Worm (Caenorhabditis elegans): ENCODE results near the gene T25E12.6.

T25E12.6 gene

DNA sequence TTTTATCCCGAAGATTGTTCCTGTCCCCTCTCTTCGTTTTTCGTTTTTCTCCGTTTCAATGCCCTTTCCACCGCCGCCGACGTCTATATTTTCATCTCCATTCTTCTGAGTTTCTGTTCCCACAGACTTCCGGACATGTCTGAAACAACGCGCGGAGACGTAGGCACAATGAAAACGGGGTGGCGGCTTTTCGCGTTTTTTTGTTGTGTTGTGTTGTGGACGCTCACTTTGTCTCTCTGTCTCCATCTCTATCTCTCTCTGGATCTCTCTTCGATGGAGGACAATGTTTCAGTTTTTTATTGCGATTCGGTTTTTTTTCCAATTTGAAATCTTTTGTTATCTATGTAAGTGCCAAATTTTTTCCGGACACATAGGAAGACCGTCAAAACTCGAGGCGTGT, 17.7 kb downstream of the T25E12.6 start:
- TF ChIP-seq med-1 (GFP tag; optimal IDR thresholded peaks at IDR 0.05; ENCODE audit: insufficient read depth) = no peak
- no peak for TF ChIP-seq cog-1 (tag; optimal IDR thresholded peaks at IDR 0.05)

DNA sequence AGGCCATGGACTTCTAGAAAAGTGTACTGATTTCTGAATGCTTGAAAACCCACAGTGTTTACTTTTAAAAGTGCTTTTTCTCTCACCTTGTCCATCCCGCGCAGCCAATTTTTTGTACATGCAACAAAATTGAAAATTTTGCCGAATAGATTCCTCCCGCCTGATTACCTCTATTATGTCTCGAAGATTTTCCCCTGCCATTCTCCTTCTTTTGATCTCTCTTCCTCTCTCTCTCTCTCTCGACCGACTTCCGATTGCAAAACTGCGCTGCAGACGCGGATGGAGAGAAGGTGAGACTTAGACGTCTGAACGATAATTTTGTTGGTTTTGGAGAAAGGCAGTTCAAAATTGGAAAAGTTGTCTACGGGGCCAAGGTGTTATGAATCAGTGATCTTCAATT, 32.2 kb downstream of the T25E12.6 start:
- no peak for TF ChIP-seq ref-1 (GFP tag; conservative IDR thresholded peaks at IDR 0.05)
- no peak for TF ChIP-seq tab-1 (GFP tag; IDR thresholded peaks at IDR 0.05)
- no peak for TF ChIP-seq flt-1 (GFP tag; IDR thresholded peaks at IDR 0.05)
- TF ChIP-seq ztf-23 (GFP tag; IDR thresholded peaks at IDR 0.05) = no peak
- no peak for TF ChIP-seq cog-1 (tag; optimal IDR thresholded peaks at IDR 0.05)
- TF ChIP-seq ztf-29 (GFP tag; IDR thresholded peaks at IDR 0.05) = no peak
- TF ChIP-seq klf-2 (GFP tag; conservative IDR thresholded peaks at IDR 0.05) = no peak
- TF ChIP-seq med-1 (GFP tag; optimal IDR thresholded peaks at IDR 0.05; ENCODE audit: insufficient read depth) = no peak
- no peak for TF ChIP-seq T22C8.4 (GFP tag; IDR thresholded peaks at IDR 0.05)

DNA sequence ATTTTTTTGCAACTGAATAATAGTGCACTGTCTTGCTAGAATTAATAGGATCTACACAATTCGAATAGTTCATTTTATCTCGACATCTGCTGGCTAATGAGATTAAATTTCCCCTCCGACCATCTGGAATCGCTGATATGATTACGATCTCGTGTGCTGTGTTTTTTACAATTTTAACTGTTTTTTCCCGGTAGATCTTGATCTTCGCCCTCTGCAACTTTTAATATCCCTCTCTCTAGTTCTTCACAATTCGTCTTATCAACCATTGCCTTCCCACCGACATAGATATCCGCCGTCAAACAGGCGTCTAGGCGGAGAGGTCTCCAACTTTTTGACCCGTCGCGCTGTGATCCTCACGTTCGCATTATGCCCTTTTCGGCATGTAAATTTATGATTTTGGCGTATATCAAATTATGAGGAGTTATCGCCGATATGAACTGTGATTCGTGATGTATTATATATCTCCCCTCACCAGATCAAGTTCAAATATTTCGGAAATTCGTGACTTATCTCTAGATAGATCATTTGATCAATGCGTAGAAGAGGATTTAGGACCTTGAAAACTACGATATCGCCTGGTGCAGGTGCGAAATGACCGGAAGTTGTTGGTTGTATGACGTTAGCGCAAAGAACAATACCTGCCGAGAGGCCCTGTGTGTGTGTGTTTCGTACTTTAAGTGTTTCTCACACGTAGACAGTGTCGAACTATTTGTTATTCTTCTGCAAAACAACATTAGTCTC, 36.5 kb downstream of the T25E12.6 start:
- TF ChIP-seq ref-1 (GFP tag; conservative IDR thresholded peaks at IDR 0.05) = no peak
- no peak for TF ChIP-seq klf-2 (GFP tag; conservative IDR thresholded peaks at IDR 0.05)
- TF ChIP-seq cog-1 (tag; optimal IDR thresholded peaks at IDR 0.05) = no peak
- no peak for TF ChIP-seq flt-1 (GFP tag; IDR thresholded peaks at IDR 0.05)
- TF ChIP-seq ztf-29 (GFP tag; IDR thresholded peaks at IDR 0.05) = no peak
- no peak for TF ChIP-seq ztf-23 (GFP tag; IDR thresholded peaks at IDR 0.05)
- no peak for TF ChIP-seq tab-1 (GFP tag; IDR thresholded peaks at IDR 0.05)
- no peak for TF ChIP-seq T22C8.4 (GFP tag; IDR thresholded peaks at IDR 0.05)
- no peak for TF ChIP-seq med-1 (GFP tag; optimal IDR thresholded peaks at IDR 0.05; ENCODE audit: insufficient read depth)

DNA sequence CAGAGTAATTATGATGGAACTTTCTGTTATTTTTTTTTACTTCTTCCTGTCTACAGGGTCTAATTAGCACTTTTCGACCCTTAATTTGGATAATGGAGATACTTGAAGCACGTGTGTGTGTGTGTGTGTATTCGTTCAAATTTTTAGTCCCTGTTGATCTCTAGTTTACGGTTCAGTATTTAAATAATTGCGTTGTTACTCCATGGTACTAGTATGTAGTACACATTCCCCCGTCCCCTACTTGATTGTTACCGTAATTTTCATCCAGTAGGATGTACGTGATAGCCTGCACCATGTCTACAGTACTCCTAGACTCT, 37.0 kb downstream of the T25E12.6 start:
- no peak for TF ChIP-seq T22C8.4 (GFP tag; IDR thresholded peaks at IDR 0.05)
- TF ChIP-seq tab-1 (GFP tag; IDR thresholded peaks at IDR 0.05) = no peak
- no peak for TF ChIP-seq klf-2 (GFP tag; conservative IDR thresholded peaks at IDR 0.05)

DNA sequence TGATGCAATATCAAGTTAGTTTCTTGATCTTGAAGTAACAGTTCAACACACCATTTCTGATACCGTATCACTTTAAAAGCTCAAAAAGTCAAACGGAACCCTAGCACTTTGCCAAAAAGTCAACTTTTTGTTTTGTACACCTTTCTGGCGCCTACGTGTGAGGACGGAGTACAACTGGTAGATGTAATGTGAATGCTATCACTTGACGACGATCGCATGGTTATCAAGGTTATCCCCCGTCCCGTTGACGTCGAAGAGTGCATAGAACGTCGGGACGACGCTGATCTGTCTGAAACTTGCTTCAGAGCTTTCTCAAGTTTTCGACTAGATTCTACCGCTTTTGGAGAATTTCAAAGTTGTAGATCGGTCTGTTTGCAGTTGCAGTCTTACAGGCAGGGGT, 37.7 kb downstream of the T25E12.6 start:
- no peak for TF ChIP-seq flt-1 (GFP tag; IDR thresholded peaks at IDR 0.05)
- no peak for TF ChIP-seq tab-1 (GFP tag; IDR thresholded peaks at IDR 0.05)
- no peak for TF ChIP-seq ref-1 (GFP tag; conservative IDR thresholded peaks at IDR 0.05)
- no peak for TF ChIP-seq med-1 (GFP tag; optimal IDR thresholded peaks at IDR 0.05; ENCODE audit: insufficient read depth)
- TF ChIP-seq ztf-29 (GFP tag; IDR thresholded peaks at IDR 0.05) = no peak
- TF ChIP-seq T22C8.4 (GFP tag; IDR thresholded peaks at IDR 0.05) = no peak
- no peak for TF ChIP-seq ztf-23 (GFP tag; IDR thresholded peaks at IDR 0.05)
- no peak for TF ChIP-seq cog-1 (tag; optimal IDR thresholded peaks at IDR 0.05)
- no peak for TF ChIP-seq klf-2 (GFP tag; conservative IDR thresholded peaks at IDR 0.05)

DNA sequence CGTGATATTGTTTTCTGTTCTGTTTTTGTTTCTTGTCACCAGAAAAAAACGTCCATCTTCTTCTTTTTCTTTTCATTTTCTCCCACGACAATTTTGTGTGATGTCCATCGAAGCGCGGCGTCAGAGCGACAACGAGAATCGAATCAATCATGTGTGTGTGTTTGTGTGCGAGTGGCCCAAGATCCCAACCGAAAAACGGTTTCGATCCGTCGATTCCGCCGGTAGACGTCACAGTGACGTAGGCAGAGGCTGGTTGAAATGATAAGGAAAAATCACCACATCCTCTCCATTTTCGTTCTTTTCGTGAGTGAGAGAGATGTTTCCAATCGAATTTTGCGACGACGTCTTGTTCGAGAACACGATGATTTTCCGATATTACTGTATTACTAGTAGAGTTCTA, 38.3 kb downstream of the T25E12.6 start:
- TF ChIP-seq T22C8.4 (GFP tag; IDR thresholded peaks at IDR 0.05) (no peak), klf-2 (GFP tag; conservative IDR thresholded peaks at IDR 0.05) (no peak), cog-1 (tag; optimal IDR thresholded peaks at IDR 0.05) (no peak), flt-1 (GFP tag; IDR thresholded peaks at IDR 0.05) (no peak)

DNA sequence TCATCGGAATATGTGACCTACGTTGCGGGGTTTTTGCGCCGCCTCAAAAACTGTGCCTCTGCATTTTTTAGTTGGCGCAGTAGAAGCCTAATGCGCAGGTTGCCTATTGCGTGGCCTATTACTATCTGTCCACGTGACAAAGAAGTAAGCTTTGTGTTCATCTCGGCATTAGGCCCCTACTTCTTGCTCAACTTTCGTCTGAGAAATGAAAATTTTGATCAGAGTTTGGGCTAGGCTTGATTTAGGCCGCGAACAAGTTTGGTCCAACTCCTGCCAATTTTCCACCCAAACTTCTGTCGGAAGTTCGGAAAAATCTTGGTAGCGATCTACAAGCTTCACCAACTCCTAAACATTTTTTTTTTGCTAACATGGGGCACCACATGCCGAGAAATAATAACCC, 39.8 kb downstream of the T25E12.6 start:
- TF ChIP-seq flt-1 (GFP tag; IDR thresholded peaks at IDR 0.05) (no peak), ztf-29 (GFP tag; IDR thresholded peaks at IDR 0.05) (no peak), klf-2 (GFP tag; conservative IDR thresholded peaks at IDR 0.05) (no peak), med-1 (GFP tag; optimal IDR thresholded peaks at IDR 0.05; ENCODE audit: insufficient read depth) (no peak), tab-1 (GFP tag; IDR thresholded peaks at IDR 0.05) (no peak), T22C8.4 (GFP tag; IDR thresholded peaks at IDR 0.05) (no peak), ref-1 (GFP tag; conservative IDR thresholded peaks at IDR 0.05) (no peak), ztf-23 (GFP tag; IDR thresholded peaks at IDR 0.05) (no peak), cog-1 (tag; optimal IDR thresholded peaks at IDR 0.05) (no peak)

DNA sequence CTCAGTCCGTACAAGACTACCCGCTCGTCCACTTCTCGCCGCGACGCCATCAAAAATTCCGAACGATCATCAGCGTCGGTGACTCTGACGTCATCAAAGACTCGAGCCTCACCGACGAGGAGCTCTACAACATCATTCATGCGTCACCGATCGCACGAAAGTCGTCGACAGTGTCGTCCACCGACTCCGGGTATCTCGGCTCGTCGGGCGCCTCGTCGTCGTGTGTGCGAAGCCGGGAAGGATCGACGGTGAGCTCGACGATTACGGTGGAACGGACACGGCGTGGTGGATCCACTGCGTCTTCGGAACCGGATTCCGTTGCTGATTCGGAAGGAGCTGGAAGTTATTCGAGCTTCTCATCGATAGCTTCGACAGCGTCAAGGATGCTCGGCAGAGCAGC, 42.6 kb downstream of the T25E12.6 start:
- TF ChIP-seq med-1 (GFP tag; optimal IDR thresholded peaks at IDR 0.05; ENCODE audit: insufficient read depth) = no peak
- no peak for TF ChIP-seq cog-1 (tag; optimal IDR thresholded peaks at IDR 0.05)
- TF ChIP-seq klf-2 (GFP tag; conservative IDR thresholded peaks at IDR 0.05) = no peak
- TF ChIP-seq tab-1 (GFP tag; IDR thresholded peaks at IDR 0.05) = no peak
- no peak for TF ChIP-seq ztf-23 (GFP tag; IDR thresholded peaks at IDR 0.05)
- no peak for TF ChIP-seq ztf-29 (GFP tag; IDR thresholded peaks at IDR 0.05)
- no peak for TF ChIP-seq flt-1 (GFP tag; IDR thresholded peaks at IDR 0.05)
- TF ChIP-seq T22C8.4 (GFP tag; IDR thresholded peaks at IDR 0.05) = no peak
- TF ChIP-seq ref-1 (GFP tag; conservative IDR thresholded peaks at IDR 0.05) = no peak

DNA sequence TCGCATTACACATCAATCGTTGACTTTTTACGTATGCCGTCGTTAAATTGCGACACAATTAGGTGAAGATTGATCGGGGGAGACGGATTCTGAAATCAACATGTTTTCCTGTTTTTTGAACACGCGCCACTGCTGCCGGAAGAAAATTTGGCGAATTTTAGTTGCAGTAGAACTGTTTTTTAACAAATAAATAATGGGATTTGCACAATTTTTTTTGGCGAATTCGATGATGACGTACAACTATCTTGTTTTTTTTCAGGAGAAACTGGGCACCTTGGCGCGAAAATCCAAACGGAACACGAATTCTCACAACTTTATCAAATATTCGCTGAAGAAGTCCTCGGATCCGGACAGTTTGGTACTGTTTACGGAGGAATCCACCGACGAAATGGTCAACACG, 43.8 kb downstream of the T25E12.6 start:
- TF ChIP-seq T22C8.4 (GFP tag; IDR thresholded peaks at IDR 0.05) (no peak), ref-1 (GFP tag; conservative IDR thresholded peaks at IDR 0.05) (no peak), cog-1 (tag; optimal IDR thresholded peaks at IDR 0.05) (no peak)

DNA sequence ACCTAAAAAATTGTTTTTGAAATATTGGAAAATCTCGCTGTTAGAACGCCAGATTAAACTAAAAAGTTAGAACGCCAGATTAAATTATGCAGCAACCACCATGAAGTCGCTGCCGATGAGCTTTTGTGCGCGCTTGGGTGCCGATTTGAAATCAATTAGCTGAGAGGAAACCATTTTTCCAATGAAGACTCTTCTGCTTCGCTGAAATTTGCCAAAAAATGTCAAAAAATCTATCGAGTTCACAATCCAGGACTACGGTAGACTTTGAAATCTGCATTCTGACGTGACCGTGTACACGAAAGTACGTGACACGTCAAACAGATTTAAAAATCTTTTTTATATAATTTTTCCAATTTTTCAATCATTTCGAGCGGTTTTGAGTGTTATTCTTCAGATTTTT, 46.7 kb downstream of the T25E12.6 start, which contains the start of gene immt-2:
Gene immt-2, plus strand, starts transcription at position 301 of the 400 bp plus-strand sequence.
- TF ChIP-seq flt-1 (GFP tag; IDR thresholded peaks at IDR 0.05) = no peak
- no peak for TF ChIP-seq T22C8.4 (GFP tag; IDR thresholded peaks at IDR 0.05)
- TF ChIP-seq ref-1 (GFP tag; conservative IDR thresholded peaks at IDR 0.05) = no peak
- TF ChIP-seq med-1 (GFP tag; optimal IDR thresholded peaks at IDR 0.05; ENCODE audit: insufficient read depth) = no peak
- no peak for TF ChIP-seq ztf-29 (GFP tag; IDR thresholded peaks at IDR 0.05)

DNA sequence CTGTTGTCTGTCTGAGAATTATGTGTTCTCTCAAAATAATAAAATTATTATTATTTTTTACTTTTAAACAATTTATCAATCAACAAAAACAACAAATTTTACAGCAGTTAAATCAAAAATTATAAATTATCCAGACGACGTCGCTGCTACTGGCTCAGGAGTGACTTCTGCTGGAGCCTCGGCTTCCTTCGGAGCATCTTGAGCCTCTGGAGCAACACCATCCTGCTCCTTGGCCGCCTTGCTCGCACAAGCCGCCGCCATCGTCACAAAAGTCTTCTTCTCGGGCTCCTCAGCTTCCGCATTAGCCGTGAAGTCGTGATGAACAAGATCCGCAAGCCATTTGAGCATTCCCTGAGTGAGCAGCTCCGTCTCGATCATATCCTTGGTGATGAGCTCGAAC, 50.5 kb downstream of the T25E12.6 start:
- TF ChIP-seq cog-1 (tag; optimal IDR thresholded peaks at IDR 0.05) (no peak), ztf-23 (GFP tag; IDR thresholded peaks at IDR 0.05) (no peak), klf-2 (GFP tag; conservative IDR thresholded peaks at IDR 0.05) (no peak), tab-1 (GFP tag; IDR thresholded peaks at IDR 0.05) (no peak), med-1 (GFP tag; optimal IDR thresholded peaks at IDR 0.05; ENCODE audit: insufficient read depth) (no peak), T22C8.4 (GFP tag; IDR thresholded peaks at IDR 0.05) (no peak), ztf-29 (GFP tag; IDR thresholded peaks at IDR 0.05) (no peak), ref-1 (GFP tag; conservative IDR thresholded peaks at IDR 0.05) (no peak), flt-1 (GFP tag; IDR thresholded peaks at IDR 0.05) (no peak)
